Worm (Caenorhabditis elegans) whole organism, L1 larva: ENCODE measurements around the gene F29B9.8.

Source experiments
- C16A3.4 ChIP-seq: fragments of 150-350 bp; optimal IDR thresholded peaks from 2 replicates; lab custom pipeline; 2014; ENCODE audit warnings: missing biosample characterization, missing genetic modification characterization
- Y116A8C.19 ChIP-seq: sonication (generic microtip); optimal IDR thresholded peaks from 2 replicates; lab custom pipeline; 2016; ENCODE audit warnings: missing compliant biosample characterization, missing genetic modification characterization, borderline replicate concordance
- ama-1 ChIP-seq: fragments of 150-350 bp; optimal IDR thresholded peaks from 2 replicates; lab custom pipeline; 2014
- ces-1 ChIP-seq: fragments of 150-350 bp; optimal IDR thresholded peaks from 2 replicates; lab custom pipeline; 2014; ENCODE audit warnings: missing biosample characterization, missing genetic modification reagents, missing genetic modification characterization
- egl-27 ChIP-seq, 2 experiments: fragments of 150-350 bp in 1 of 2; sonication (generic microtip); optimal IDR thresholded peaks; 3 replicates each; lab custom pipeline; 2017 to 2018; ENCODE audit warnings: missing biosample characterization in 2 of 2, missing genetic modification characterization in 2 of 2, missing genetic modification reagents in 2 of 2
- lsy-2 ChIP-seq, 2 experiments: fragments of 150-350 bp; optimal IDR thresholded peaks; 2 replicates each; lab custom pipeline; 2014; ENCODE audit warnings: missing biosample characterization in 2 of 2, missing genetic modification characterization in 2 of 2
- nhr-11 ChIP-seq: fragments of 150-350 bp; optimal IDR thresholded peaks from 2 replicates; lab custom pipeline; 2014; ENCODE audit warnings: missing biosample characterization, missing genetic modification characterization
- nhr-76 ChIP-seq: sonication (generic microtip); optimal IDR thresholded peaks from 2 replicates; lab custom pipeline; 2017; ENCODE audit warnings: missing biosample characterization, missing genetic modification characterization
- nhr-77 ChIP-seq: fragments of 150-350 bp; optimal IDR thresholded peaks from 2 replicates; lab custom pipeline; 2014; ENCODE audit warnings: missing biosample characterization, missing genetic modification characterization
- nhr-85 ChIP-seq: sonication (generic microtip); peaks from one replicate; lab custom pipeline; 2016; ENCODE audit warnings: missing genetic modification characterization, inconsistent platforms, missing compliant biosample characterization
- pag-3 ChIP-seq: sonication (generic microtip); optimal IDR thresholded peaks from 2 replicates; lab custom pipeline; 2017; ENCODE audit warnings: missing genetic modification characterization, mild to moderate bottlenecking, missing compliant biosample characterization, antibody characterized with exemption, borderline replicate concordance; ENCODE audit not compliant: insufficient read depth
- snpc-4 ChIP-seq: fragments of 150-350 bp; optimal IDR thresholded peaks from 2 replicates; lab custom pipeline; 2014; ENCODE audit warnings: missing biosample characterization, missing genetic modification characterization
- unc-62 ChIP-seq: fragments of 150-350 bp; optimal IDR thresholded peaks from 2 replicates; lab custom pipeline; 2014; ENCODE audit warnings: missing biosample characterization, missing genetic modification reagents, missing genetic modification characterization
- unc-86 ChIP-seq: sonication (generic microtip); optimal IDR thresholded peaks from 2 replicates; lab custom pipeline; 2016; ENCODE audit warnings: missing genetic modification characterization, missing compliant biosample characterization

ce11 chrIV:4650624-4651094, 3.2 kb downstream of the F29B9.8 start, which contains the start of gene ubc-9:
- no peak for TF ChIP-seq unc-62 (GFP tag; lab: Kevin White, UChicago)
- peak; percentile 85 for TF ChIP-seq nhr-85 (tag; lab: Kevin White, UChicago)
- no peak for TF ChIP-seq egl-27 (tag; optimal IDR thresholded peaks at IDR 0.05; lab: Kevin White, UChicago)
- TF ChIP-seq snpc-4 (tag; lab: Kevin White, UChicago): peak; percentile 47
- TF ChIP-seq nhr-76 (tag; lab: Kevin White, UChicago): no peak
- peak; percentile 70 for TF ChIP-seq unc-86 (tag; lab: Kevin White, UChicago)
- TF ChIP-seq ama-1 (lab: Kevin White, UChicago): no peak
- no peak for TF ChIP-seq pag-3
- TF ChIP-seq ces-1 (GFP tag; lab: Kevin White, UChicago): no peak
- TF ChIP-seq Y116A8C.19: no peak
- peak; percentile 43 for TF ChIP-seq nhr-77 (tag; lab: Kevin White, UChicago)
- TF ChIP-seq C16A3.4 (tag; lab: Kevin White, UChicago): peak; percentile 73
- TF ChIP-seq nhr-11 (tag; lab: Kevin White, UChicago): no peak
- peak; percentile 74 to 76 for TF ChIP-seq lsy-2 (tag; optimal IDR thresholded peaks at IDR 0.05; lab: Kevin White, UChicago)
